Worm (Caenorhabditis elegans) whole organism, young adult: ENCODE measurements around the gene F16F9.3.

Source experiments
- B0336.3 ChIP-seq: fragments of 200-800 bp; sonication (Bioruptor generic); IDR thresholded peaks from 2 replicates; pipeline ENCODE4 v1.3.6; 2022; ENCODE audit warnings: missing genetic modification characterization, missing compliant biosample characterization
- C17E4.6 ChIP-seq: fragments of 200-800 bp; sonication (Bioruptor generic); IDR thresholded peaks from 2 replicates; pipeline ENCODE4 v1.3.6; 2022; ENCODE audit warnings: missing genetic modification reagents, missing genetic modification characterization, missing compliant biosample characterization
- D2030.7 ChIP-seq: fragments of 200-800 bp; sonication (Bioruptor generic); IDR thresholded peaks from 2 replicates; pipeline ENCODE4 v1.3.6; 2022; ENCODE audit warnings: missing genetic modification reagents, missing genetic modification characterization, missing compliant biosample characterization
- F33H1.4 ChIP-seq: fragments of 200-800 bp; sonication (Bioruptor generic); IDR thresholded peaks from 2 replicates; pipeline ENCODE4 v1.3.6; 2022; ENCODE audit warnings: missing genetic modification reagents, missing genetic modification characterization, missing compliant biosample characterization
- F37B4.10 ChIP-seq: fragments of 200-800 bp; sonication (Bioruptor generic); IDR thresholded peaks from 2 replicates; pipeline ENCODE4 v1.3.6; 2022; ENCODE audit warnings: missing genetic modification characterization, missing compliant biosample characterization
- F49E8.2 ChIP-seq: sonication (generic microtip); optimal IDR thresholded peaks from 3 replicates; lab custom pipeline; 2017; ENCODE audit warnings: missing genetic modification characterization, mild to moderate bottlenecking, missing compliant biosample characterization, antibody characterized with exemption, moderate library complexity; ENCODE audit not compliant: insufficient read depth
- F52B5.7 ChIP-seq: sonication (generic microtip); optimal IDR thresholded peaks from 2 replicates; lab custom pipeline; 2016; ENCODE audit warnings: mild to moderate bottlenecking, missing genetic modification characterization, missing compliant biosample characterization
- K11D2.4 ChIP-seq: fragments of 200-800 bp; sonication (Bioruptor generic); IDR thresholded peaks from 2 replicates; pipeline ENCODE4 v1.3.6; 2022; ENCODE audit warnings: missing genetic modification reagents, missing genetic modification characterization, missing compliant biosample characterization
- K12H6.12 ChIP-seq: fragments of 200-800 bp; sonication (Bioruptor generic); optimal IDR thresholded peaks from 2 replicates; lab custom pipeline; 2018; ENCODE audit warnings: mild to moderate bottlenecking, missing genetic modification characterization, missing compliant biosample characterization
- Y56A3A.18 ChIP-seq: fragments of 200-800 bp; sonication (Bioruptor generic); IDR thresholded peaks from 2 replicates; pipeline ENCODE4 v1.3.6; 2022; ENCODE audit warnings: missing genetic modification reagents, missing genetic modification characterization, missing compliant biosample characterization
- akir-1 ChIP-seq: fragments of 200-800 bp; sonication (Bioruptor generic); optimal IDR thresholded peaks from 2 replicates; lab custom pipeline; 2018; ENCODE audit warnings: mild to moderate bottlenecking, missing genetic modification characterization, moderate library complexity, missing compliant biosample characterization
- aptf-2 ChIP-seq: fragments of 200-800 bp; sonication (Bioruptor generic); conservative IDR thresholded peaks from 2 replicates; pipeline ENCODE4 v1.3.6; 2022; ENCODE audit warnings: missing genetic modification reagents, missing genetic modification characterization, missing compliant biosample characterization
- aptf-3 ChIP-seq: fragments of 200-800 bp; sonication (Bioruptor generic); IDR thresholded peaks from 2 replicates; pipeline ENCODE4 v1.3.6; 2022; ENCODE audit warnings: missing genetic modification characterization, missing compliant biosample characterization
- ccch-3 ChIP-seq: fragments of 200-800 bp; sonication (Bioruptor generic); optimal IDR thresholded peaks from 2 replicates; lab custom pipeline; 2018; ENCODE audit warnings: mild to moderate bottlenecking, missing genetic modification characterization, missing compliant biosample characterization
- ceh-100 ChIP-seq: fragments of 200-800 bp; sonication (Bioruptor generic); IDR thresholded peaks from 2 replicates; pipeline ENCODE4 v1.3.6; 2022; ENCODE audit warnings: missing genetic modification reagents, missing genetic modification characterization, missing compliant biosample characterization
- ceh-27 ChIP-seq: fragments of 200-800 bp; sonication (Bioruptor generic); optimal IDR thresholded peaks from 2 replicates; lab custom pipeline; 2018; ENCODE audit warnings: mild to moderate bottlenecking, missing genetic modification characterization, moderate library complexity, missing compliant biosample characterization
- ceh-91 ChIP-seq: fragments of 200-800 bp; sonication (Bioruptor generic); IDR thresholded peaks from 2 replicates; pipeline ENCODE4 v1.3.6; 2022; ENCODE audit warnings: missing genetic modification reagents, missing genetic modification characterization, missing compliant biosample characterization
- chd-7 ChIP-seq: sonication (generic microtip); optimal IDR thresholded peaks from 2 replicates; lab custom pipeline; 2016; ENCODE audit warnings: mild to moderate bottlenecking, missing genetic modification characterization, moderate library complexity, missing compliant biosample characterization
- dox-1 ChIP-seq: fragments of 200-800 bp; sonication (Bioruptor generic); IDR thresholded peaks from 2 replicates; pipeline ENCODE4 v1.3.6; 2022; ENCODE audit warnings: missing genetic modification reagents, missing genetic modification characterization, missing compliant biosample characterization
- ets-4 ChIP-seq: fragments of 200-800 bp; sonication (Bioruptor generic); optimal IDR thresholded peaks from 2 replicates; lab custom pipeline; 2018; ENCODE audit warnings: mild to moderate bottlenecking, missing genetic modification characterization, missing compliant biosample characterization
- hlh-26 ChIP-seq: fragments of 200-800 bp; sonication (Bioruptor generic); conservative IDR thresholded peaks from 2 replicates; pipeline ENCODE4 v1.3.6; 2022; ENCODE audit warnings: missing genetic modification reagents, missing genetic modification characterization, missing compliant biosample characterization
- hsf-1 ChIP-seq: fragments of 200-800 bp; sonication (Bioruptor generic); IDR thresholded peaks from 2 replicates; pipeline ENCODE4 v1.3.6; 2022; ENCODE audit warnings: missing genetic modification reagents, missing genetic modification characterization, missing compliant biosample characterization
- lag-1 ChIP-seq: fragments of 200-800 bp; sonication (Bioruptor generic); IDR thresholded peaks from 2 replicates; pipeline ENCODE4 v1.3.6; 2022; ENCODE audit warnings: missing genetic modification reagents, missing genetic modification characterization, missing compliant biosample characterization
- let-607 ChIP-seq, 2 experiments: fragments of 200-800 bp in 1 of 2; sonication (Bioruptor generic) in 1 of 2; sonication (generic microtip) in 1 of 2; optimal IDR thresholded peaks; 2 replicates each; lab custom pipeline; 2016 to 2018; ENCODE audit warnings: mild to moderate bottlenecking in 2 of 2, missing compliant biosample characterization in 2 of 2, missing genetic modification characterization in 2 of 2, moderate library complexity in 2 of 2, missing genotype in 1 of 2
- lir-1 ChIP-seq: fragments of 200-800 bp; sonication (Bioruptor generic); conservative IDR thresholded peaks from 2 replicates; pipeline ENCODE4 v1.3.6; 2022; ENCODE audit warnings: missing genetic modification reagents, missing genetic modification characterization, missing compliant biosample characterization
- madf-6 ChIP-seq: fragments of 200-800 bp; sonication (Bioruptor generic); IDR thresholded peaks from 2 replicates; pipeline ENCODE4 v1.3.6; 2022; ENCODE audit warnings: missing genetic modification reagents, missing genetic modification characterization, missing compliant biosample characterization
- madf-8 ChIP-seq: fragments of 200-800 bp; sonication (Bioruptor generic); conservative IDR thresholded peaks from 2 replicates; pipeline ENCODE4 v1.3.6; 2022; ENCODE audit warnings: missing genetic modification reagents, missing genetic modification characterization, missing compliant biosample characterization
- mes-4 ChIP-seq: sonication (generic microtip); optimal IDR thresholded peaks from 2 replicates; lab custom pipeline; 2016; ENCODE audit warnings: missing genotype, missing genetic modification characterization, missing compliant biosample characterization
- nfya-1 ChIP-seq: sonication (generic microtip); optimal IDR thresholded peaks from 2 replicates; lab custom pipeline; 2017; ENCODE audit warnings: antibody characterized with exemption, missing compliant biosample characterization, missing genetic modification characterization, borderline replicate concordance; ENCODE audit not compliant: insufficient read depth
- nfya-2 ChIP-seq: fragments of 200-800 bp; sonication (Bioruptor generic); IDR thresholded peaks from 2 replicates; pipeline ENCODE4 v1.3.6; 2022; ENCODE audit warnings: missing genetic modification reagents, missing genetic modification characterization, missing compliant biosample characterization
- nhr-80 ChIP-seq: sonication (generic microtip); optimal IDR thresholded peaks from 2 replicates; lab custom pipeline; 2016; ENCODE audit warnings: missing genetic modification characterization, missing compliant biosample characterization
- nhr-90 ChIP-seq: sonication (generic microtip); optimal IDR thresholded peaks from 2 replicates; lab custom pipeline; 2016; ENCODE audit warnings: missing genotype, mild to moderate bottlenecking, missing genetic modification characterization, missing compliant biosample characterization
- snpc-4 ChIP-seq, 5 experiments: fragments of 150-350 bp in 1 of 5; sonication (generic microtip) in 4 of 5; optimal IDR thresholded peaks; 2 replicates each; lab custom pipeline; 2014 to 2018; ENCODE audit warnings: missing genetic modification characterization in 5 of 5, missing biosample characterization in 3 of 5, antibody characterized with exemption in 2 of 5, mild to moderate bottlenecking in 2 of 5, missing compliant biosample characterization in 2 of 5, missing genotype in 2 of 5, moderate library complexity in 2 of 5, missing genetic modification reagents in 1 of 5
- somi-1 ChIP-seq: fragments of 200-800 bp; sonication (Bioruptor generic); optimal IDR thresholded peaks from 2 replicates; lab custom pipeline; 2018; ENCODE audit warnings: mild to moderate bottlenecking, missing genetic modification characterization, missing compliant biosample characterization
- unc-130 ChIP-seq: sonication (generic microtip); optimal IDR thresholded peaks from 2 replicates; lab custom pipeline; 2016; ENCODE audit warnings: missing genetic modification reagents, missing genetic modification characterization, missing compliant biosample characterization
- xnd-1 ChIP-seq: sonication (generic microtip); optimal IDR thresholded peaks from 2 replicates; lab custom pipeline; 2016; ENCODE audit warnings: missing genotype, missing genetic modification reagents, missing genetic modification characterization, missing compliant biosample characterization
- zfh-2 ChIP-seq: fragments of 200-800 bp; sonication (Bioruptor generic); conservative IDR thresholded peaks from 2 replicates; pipeline ENCODE4 v1.3.6; 2022; ENCODE audit warnings: missing genetic modification reagents, missing genetic modification characterization, missing compliant biosample characterization
- ztf-18 ChIP-seq: sonication (generic microtip); optimal IDR thresholded peaks from 2 replicates; lab custom pipeline; 2016; ENCODE audit warnings: missing genotype, mild to moderate bottlenecking, missing genetic modification characterization, missing compliant biosample characterization
- ztf-22 ChIP-seq: fragments of 200-800 bp; sonication (Bioruptor generic); optimal IDR thresholded peaks from 2 replicates; lab custom pipeline; 2018; ENCODE audit warnings: mild to moderate bottlenecking, missing genetic modification characterization, moderate library complexity, missing compliant biosample characterization
- ztf-25 ChIP-seq: fragments of 200-800 bp; sonication (Bioruptor generic); IDR thresholded peaks from 2 replicates; pipeline ENCODE4 v1.3.6; 2022; ENCODE audit warnings: missing genetic modification reagents, missing genetic modification characterization, missing compliant biosample characterization

F16F9.3 gene

ce11 chrX:8500922-8501321 is 43.5 kb downstream of the F16F9.3 start, which contains the start of gene grd-4 (continued):
- no peak for TF ChIP-seq hlh-26 (GFP tag; lab: Robert Waterston, UW)
- TF ChIP-seq ztf-25 (GFP tag; lab: Robert Waterston, UW) = no peak

- TF ChIP-seq aptf-3 (GFP tag; lab: Robert Waterston, UW) = no peak
- TF ChIP-seq F37B4.10 = no peak
- TF ChIP-seq madf-6 (GFP tag; lab: Robert Waterston, UW) = no peak
- no peak for TF ChIP-seq F52B5.7 (tag; lab: Kevin White, UChicago)
- TF ChIP-seq xnd-1 (tag; lab: Kevin White, UChicago) = no peak
- TF ChIP-seq lir-1 (GFP tag; lab: Robert Waterston, UW) = no peak
- TF ChIP-seq nfya-2 (GFP tag; lab: Robert Waterston, UW) = no peak
- TF ChIP-seq D2030.7 (GFP tag; lab: Robert Waterston, UW) = no peak
- no peak for TF ChIP-seq ceh-100
- TF ChIP-seq Y56A3A.18 (GFP tag; lab: Robert Waterston, UW) = no peak
- no peak for TF ChIP-seq chd-7
- no peak for TF ChIP-seq unc-130 (GFP tag; lab: Kevin White, UChicago)
- TF ChIP-seq somi-1 = no peak
- no peak for TF ChIP-seq K12H6.12 (tag; lab: Kevin White, UChicago)
- TF ChIP-seq ccch-3 = no peak
- no peak for TF ChIP-seq dox-1 (GFP tag; lab: Robert Waterston, UW)
These were observed 46.8 kb downstream of the F16F9.3 start for ce11 chrX:8504207-8504606.

- no peak for TF ChIP-seq ztf-22 (GFP tag; lab: Kevin White, UChicago)
- TF ChIP-seq F33H1.4 (GFP tag; lab: Robert Waterston, UW) = no peak
- no peak for TF ChIP-seq snpc-4 (GFP tag; optimal IDR thresholded peaks at IDR 0.05; lab: Kevin White, UChicago)
- no peak for TF ChIP-seq snpc-4 (tag; optimal IDR thresholded peaks at IDR 0.05; lab: Kevin White, UChicago)
- TF ChIP-seq nhr-80 (tag; lab: Kevin White, UChicago) = no peak
- TF ChIP-seq mes-4 = no peak
- no peak for TF ChIP-seq ceh-91 (GFP tag; lab: Robert Waterston, UW)
These were observed 49.6 kb downstream of the F16F9.3 start for ce11 chrX:8507053-8507452.

- no peak for TF ChIP-seq ceh-100
- no peak for TF ChIP-seq hsf-1 (GFP tag; lab: Robert Waterston, UW)
- TF ChIP-seq ceh-27 (GFP tag; lab: Kevin White, UChicago) = no peak
- no peak for TF ChIP-seq zfh-2
- no peak for TF ChIP-seq madf-8
- no peak for TF ChIP-seq aptf-2
- no peak for TF ChIP-seq akir-1 (GFP tag; lab: Kevin White, UChicago)
- TF ChIP-seq F49E8.2 (tag; lab: Kevin White, UChicago) = no peak
- TF ChIP-seq let-607 (tag; optimal IDR thresholded peaks at IDR 0.05; lab: Kevin White, UChicago) = no peak
- no peak for TF ChIP-seq Y56A3A.18 (GFP tag; lab: Robert Waterston, UW)
- no peak for TF ChIP-seq ets-4
- TF ChIP-seq unc-130 (GFP tag; lab: Kevin White, UChicago) = no peak
- TF ChIP-seq nhr-90 (tag; lab: Kevin White, UChicago) = no peak
- TF ChIP-seq nfya-1 (tag; lab: Kevin White, UChicago) = no peak
- TF ChIP-seq K11D2.4 = no peak
- TF ChIP-seq ztf-18 (tag; lab: Kevin White, UChicago) = no peak
- TF ChIP-seq lag-1 (GFP tag; lab: Robert Waterston, UW) = no peak
- TF ChIP-seq C17E4.6 (GFP tag; lab: Robert Waterston, UW) = no peak
- no peak for TF ChIP-seq F33H1.4 (GFP tag; lab: Robert Waterston, UW)
- TF ChIP-seq B0336.3 (GFP tag; lab: Robert Waterston, UW) = no peak
These were observed 50.2 kb downstream of the F16F9.3 start, which contains the start of gene H03E18.1 for ce11 chrX:8507576-8507975. Gene H03E18.1, plus strand, starts transcription at chrX:8507876.
